Fruit fly (Drosophila melanogaster) whole organism, prepupa: Measurements from ENCODE around the gene CG6184.
A peak's percentile ranks its signal among the peaks of the same experiment; 100 is the strongest.

ENCODE experiments used
- CG15336 ChIP-seq: fragments of 200-800 bp; sonication (Bioruptor generic); IDR thresholded peaks from 2 replicates; pipeline ENCODE4 v1.3.6; 2022; ENCODE audit warnings: missing biosample characterization, missing genetic modification characterization
- CG16779 ChIP-seq: fragments of 200-800 bp; sonication (Bioruptor generic); optimal IDR thresholded peaks from 3 replicates; lab custom pipeline; 2017; ENCODE audit warnings: missing biosample characterization, mild to moderate bottlenecking, missing genetic modification characterization
- CG31627 ChIP-seq: fragments of 200-800 bp; sonication (Bioruptor generic); optimal IDR thresholded peaks from 3 replicates; lab custom pipeline; 2016; ENCODE audit warnings: missing biosample characterization, missing genetic modification characterization
- CG34406 ChIP-seq: fragments of 200-800 bp; sonication (Bioruptor generic); optimal IDR thresholded peaks from 3 replicates; lab custom pipeline; 2016; ENCODE audit warnings: missing biosample characterization, missing genetic modification characterization
- CG3919 ChIP-seq: fragments of 200-800 bp; sonication (Bioruptor generic); optimal IDR thresholded peaks from 3 replicates; lab custom pipeline; 2016; ENCODE audit warnings: missing biosample characterization, missing genetic modification characterization
- CG4318 ChIP-seq: fragments of 200-800 bp; sonication (Bioruptor generic); optimal IDR thresholded peaks from 3 replicates; lab custom pipeline; 2017; ENCODE audit warnings: missing biosample characterization, mild to moderate bottlenecking, missing genetic modification characterization
- CG6163 ChIP-seq: fragments of 200-800 bp; sonication (Bioruptor generic); IDR thresholded peaks from 3 replicates; pipeline ENCODE4 v1.3.6; 2022; ENCODE audit warnings: missing biosample characterization, missing genetic modification characterization
- CG6276 ChIP-seq: fragments of 200-800 bp; sonication (Bioruptor generic); optimal IDR thresholded peaks from 2 replicates; lab custom pipeline; 2017; ENCODE audit warnings: missing biosample characterization, mild to moderate bottlenecking, missing genetic modification characterization
- CG6792 ChIP-seq: fragments of 200-800 bp; sonication (Bioruptor generic); optimal IDR thresholded peaks from 3 replicates; lab custom pipeline; 2016; ENCODE audit warnings: missing biosample characterization, missing genetic modification characterization
- CG6854 ChIP-seq: fragments of 200-800 bp; sonication (Bioruptor generic); optimal IDR thresholded peaks from 2 replicates; lab custom pipeline; 2017; ENCODE audit warnings: missing biosample characterization, mild to moderate bottlenecking, missing genetic modification characterization
- CG8119 ChIP-seq: fragments of 200-800 bp; sonication (Bioruptor generic); IDR thresholded peaks from 3 replicates; pipeline ENCODE4 v1.3.6; 2022; ENCODE audit warnings: missing biosample characterization, missing genetic modification characterization
- CG8319 ChIP-seq: fragments of 200-800 bp; sonication (Bioruptor generic); optimal IDR thresholded peaks from 3 replicates; lab custom pipeline; 2016; ENCODE audit warnings: missing biosample characterization, missing genetic modification characterization
- CG9139 ChIP-seq: fragments of 200-800 bp; sonication (Bioruptor generic); optimal IDR thresholded peaks from 3 replicates; lab custom pipeline; 2017; ENCODE audit warnings: missing biosample characterization, mild to moderate bottlenecking, missing genetic modification characterization
- Eip75B ChIP-seq: fragments of 200-800 bp; sonication (Bioruptor generic); optimal IDR thresholded peaks from 3 replicates; lab custom pipeline; 2016; ENCODE audit warnings: missing biosample characterization, missing genetic modification characterization
- Eip78C ChIP-seq: fragments of 200-800 bp; sonication (Bioruptor generic); peaks from one replicate; lab custom pipeline; 2016; ENCODE audit warnings: missing biosample characterization, missing genetic modification characterization
- Eip93F ChIP-seq: fragments of 200-800 bp; sonication (Bioruptor generic); optimal IDR thresholded peaks from 2 replicates; lab custom pipeline; 2016; ENCODE audit warnings: missing biosample characterization, mild to moderate bottlenecking, missing genetic modification characterization
- Ets21C ChIP-seq: fragments of 200-800 bp; sonication (Bioruptor generic); optimal IDR thresholded peaks from 3 replicates; lab custom pipeline; 2016; ENCODE audit warnings: missing biosample characterization, missing genetic modification characterization
- Gug ChIP-seq: fragments of 200-800 bp; sonication (Bioruptor generic); IDR thresholded peaks from 2 replicates; pipeline ENCODE4 v1.3.6; 2022; ENCODE audit warnings: missing biosample characterization, missing genetic modification characterization
- Hr4 ChIP-seq: fragments of 200-800 bp; sonication (Bioruptor generic); optimal IDR thresholded peaks from 3 replicates; lab custom pipeline; 2016; ENCODE audit warnings: missing biosample characterization, missing genetic modification characterization
- Met ChIP-seq: fragments of 200-800 bp; sonication (Bioruptor generic); optimal IDR thresholded peaks from 3 replicates; lab custom pipeline; 2016; ENCODE audit warnings: missing biosample characterization, missing genetic modification characterization
- Smox ChIP-seq: fragments of 200-800 bp; sonication (Bioruptor generic); optimal IDR thresholded peaks from 3 replicates; lab custom pipeline; 2016; ENCODE audit warnings: missing biosample characterization, missing genetic modification characterization
- Sox102F ChIP-seq: fragments of 200-800 bp; sonication (Bioruptor generic); optimal IDR thresholded peaks from 2 replicates; lab custom pipeline; 2016; ENCODE audit warnings: missing biosample characterization, mild to moderate bottlenecking, missing genetic modification characterization
- achi ChIP-seq: fragments of 200-800 bp; sonication (Bioruptor generic); optimal IDR thresholded peaks from 3 replicates; lab custom pipeline; 2016; ENCODE audit warnings: missing biosample characterization, missing genetic modification characterization
- acj6 ChIP-seq: fragments of 200-800 bp; sonication (Bioruptor generic); optimal IDR thresholded peaks from 3 replicates; lab custom pipeline; 2016; ENCODE audit warnings: missing biosample characterization, missing genetic modification characterization
- dac ChIP-seq: fragments of 200-800 bp; sonication (Bioruptor generic); optimal IDR thresholded peaks from 2 replicates; lab custom pipeline; 2017; ENCODE audit warnings: missing biosample characterization, mild to moderate bottlenecking, missing genetic modification characterization
- dsx ChIP-seq: fragments of 200-800 bp; optimal IDR thresholded peaks from 3 replicates; lab custom pipeline; 2019; ENCODE audit warnings: missing biosample characterization, mild to moderate bottlenecking, missing genetic modification characterization, moderate library complexity; ENCODE audit not compliant: poor library complexity, severe bottlenecking
- eg ChIP-seq: fragments of 200-800 bp; sonication (Bioruptor generic); IDR thresholded peaks from 3 replicates; pipeline ENCODE4 v1.3.6; 2022; ENCODE audit warnings: missing biosample characterization, missing genetic modification characterization
- fkh ChIP-seq: fragments of 200-800 bp; sonication (Bioruptor generic); optimal IDR thresholded peaks from 3 replicates; lab custom pipeline; 2017; ENCODE audit warnings: missing biosample characterization, mild to moderate bottlenecking, missing genetic modification characterization, moderate library complexity
- net ChIP-seq: fragments of 200-800 bp; sonication (Bioruptor generic); optimal IDR thresholded peaks from 3 replicates; lab custom pipeline; 2016; ENCODE audit warnings: missing biosample characterization, missing genetic modification characterization
- pdm3 ChIP-seq: fragments of 200-800 bp; sonication (Bioruptor generic); optimal IDR thresholded peaks from 3 replicates; lab custom pipeline; 2016; ENCODE audit warnings: missing biosample characterization, missing genetic modification characterization
- salr ChIP-seq, 2 experiments: fragments of 200-800 bp; sonication (Bioruptor generic); optimal IDR thresholded peaks; 3 replicates each; lab custom pipeline; 2016 to 2018; ENCODE audit warnings: missing biosample characterization in 2 of 2, missing genetic modification characterization in 2 of 2, mild to moderate bottlenecking in 1 of 2
- ss ChIP-seq, 2 experiments: fragments of 200-800 bp; sonication (Bioruptor generic); optimal IDR thresholded peaks; 2 replicates in 1 of 2; 3 replicates in 1 of 2; lab custom pipeline; 2017 to 2018; ENCODE audit warnings: mild to moderate bottlenecking in 2 of 2, missing biosample characterization in 2 of 2, missing genetic modification characterization in 2 of 2, moderate library complexity in 1 of 2
- svp ChIP-seq: fragments of 200-800 bp; sonication (Bioruptor generic); peaks from one replicate; lab custom pipeline; 2016; ENCODE audit warnings: missing biosample characterization, missing genetic modification characterization
- vri ChIP-seq: fragments of 200-800 bp; sonication (Bioruptor generic); optimal IDR thresholded peaks from 3 replicates; lab custom pipeline; 2016; ENCODE audit warnings: missing biosample characterization, mild to moderate bottlenecking, missing genetic modification characterization

Gene CG6184

DNA sequence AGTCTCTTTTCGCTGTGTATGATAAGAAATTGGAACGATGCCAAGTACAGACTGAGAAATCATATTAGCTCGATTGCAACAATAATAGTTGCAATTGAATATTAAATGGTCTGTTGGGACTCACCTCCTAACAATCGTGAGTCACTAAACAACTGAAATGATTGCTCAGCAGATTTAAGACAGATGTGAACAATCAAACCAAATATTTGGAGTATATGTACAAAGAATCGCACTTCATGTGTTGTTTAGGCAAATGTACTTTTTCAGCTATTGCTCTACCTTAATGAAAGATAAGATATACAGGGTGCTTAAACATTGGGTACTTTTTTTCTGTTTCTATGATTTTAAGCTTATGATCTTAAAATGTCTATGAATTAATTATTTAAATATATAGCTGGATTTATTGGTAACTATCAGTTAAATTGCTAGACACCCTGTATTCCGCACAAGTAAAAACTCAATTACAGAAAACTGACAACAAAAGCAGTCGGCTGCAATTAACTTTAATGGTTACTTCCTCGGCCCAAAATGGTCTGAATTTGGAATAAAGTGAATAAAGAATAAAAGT lies 16.1 kb downstream of the CG6184 start (continued):
- peak in 1 of 2 experiments; percentile 80 for TF ChIP-seq salr (GFP tag; optimal IDR thresholded peaks at IDR 0.05; lab: Kevin White, UChicago)
- peak; percentile 77 for TF ChIP-seq pdm3 (GFP tag; lab: Kevin White, UChicago)
- TF ChIP-seq Eip93F (GFP tag; lab: Kevin White, UChicago), result peak; percentile 52
- TF ChIP-seq dsx, result peak; percentile 55
- peak; percentile 46 for TF ChIP-seq Ets21C (GFP tag; lab: Kevin White, UChicago)
- TF ChIP-seq fkh, result peak; percentile 73
- peak; percentile 90 for TF ChIP-seq CG8119 (GFP tag; lab: Robert Waterston, UW)
- TF ChIP-seq Met, result peak; percentile 79
- peak; percentile 90 for TF ChIP-seq Gug (GFP tag; lab: Robert Waterston, UW)

DNA sequence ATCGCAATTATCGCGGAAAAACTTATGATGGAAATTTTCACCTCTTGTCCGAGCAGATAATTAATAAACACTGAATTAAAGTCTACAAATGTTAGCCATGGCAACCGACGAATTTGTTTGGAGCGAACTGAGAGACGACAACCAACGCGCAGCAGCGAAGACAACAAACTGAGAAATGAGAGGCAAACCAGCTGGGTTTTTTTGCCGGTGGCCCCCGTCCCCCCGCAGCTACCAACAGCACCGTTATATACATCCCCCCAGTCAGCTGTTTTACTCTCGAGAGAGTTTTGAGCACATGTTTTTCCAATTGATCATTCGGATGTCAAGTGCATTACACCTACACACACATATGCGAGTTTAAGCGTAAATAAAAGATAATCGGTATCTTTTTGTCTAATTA lies 16.6 kb downstream of the CG6184 start:
- TF ChIP-seq CG9139, result peak; percentile 43
- peak; percentile 72 for TF ChIP-seq Eip78C (GFP tag; lab: Kevin White, UChicago)
- peak; percentile 23 for TF ChIP-seq CG16779 (tag; lab: Kevin White, UChicago)
- TF ChIP-seq ss (GFP tag; optimal IDR thresholded peaks at IDR 0.05; lab: Kevin White, UChicago), result no peak
- TF ChIP-seq CG6163, result peak; percentile 56; the same call in 2 of the 3 replicates
- TF ChIP-seq svp (GFP tag; lab: Kevin White, UChicago), result peak; percentile 83
- TF ChIP-seq eg (GFP tag; lab: Robert Waterston, UW), result peak; percentile 32; the same call in 1 of the 3 replicates
- no peak for TF ChIP-seq net (GFP tag; lab: Kevin White, UChicago)
- peak; percentile 29 for TF ChIP-seq CG3919 (GFP tag; lab: Kevin White, UChicago)
- no peak; the same call in 1 of the 2 replicates for TF ChIP-seq CG15336 (GFP tag; lab: Robert Waterston, UW)
- no peak for TF ChIP-seq Eip75B (GFP tag; lab: Kevin White, UChicago)
- no peak for TF ChIP-seq Hr4 (GFP tag; lab: Kevin White, UChicago)
- peak; percentile 0 for TF ChIP-seq achi
- 0 out of 3 replicates have a peak, but pooled peaks have one; percentile 12 for TF ChIP-seq CG8119 (GFP tag; lab: Robert Waterston, UW)
- no peak for TF ChIP-seq CG6792 (GFP tag; lab: Kevin White, UChicago)
- peak; percentile 22 for TF ChIP-seq CG6854 (GFP tag; lab: Kevin White, UChicago)
- TF ChIP-seq dac, result no peak
- peak; percentile 16 for TF ChIP-seq Sox102F (GFP tag; lab: Kevin White, UChicago)
- no peak for TF ChIP-seq Smox (GFP tag; lab: Kevin White, UChicago)

dm6 chr3R:19638004-19638403 lies 19.7 kb downstream of the CG6184 start:
- TF ChIP-seq Hr4 (GFP tag; lab: Kevin White, UChicago) (no peak), dac (no peak), CG8319 (no peak), svp (GFP tag; lab: Kevin White, UChicago) (peak; percentile 91), CG4318 (GFP tag; lab: Kevin White, UChicago) (no peak), CG34406 (no peak)

DNA sequence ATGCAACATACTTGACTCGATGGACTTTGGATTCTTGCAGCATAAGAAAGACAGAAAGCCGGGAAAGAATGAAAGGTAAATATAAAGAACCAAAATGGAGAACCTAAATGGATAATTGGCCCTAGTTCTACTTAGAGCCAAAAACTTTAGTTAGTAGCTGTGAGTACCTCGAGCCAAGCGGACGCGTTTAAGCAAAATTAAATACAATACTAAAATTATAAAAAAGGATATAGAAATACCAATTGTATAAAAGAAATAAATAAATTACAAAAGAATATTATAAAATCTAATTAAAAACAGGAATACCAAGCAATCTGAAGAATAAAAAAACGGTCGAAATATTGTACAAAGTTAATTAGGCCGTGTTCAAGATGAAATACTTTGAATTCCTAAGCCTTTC lies 23.0 kb downstream of the CG6184 start, which contains the start of gene CG34138:
Gene CG34138 (plus strand): TSS at position 301 of the 400 bp plus-strand sequence.
- no peak for TF ChIP-seq Eip93F (GFP tag; lab: Kevin White, UChicago)
- no peak for TF ChIP-seq acj6 (GFP tag; lab: Kevin White, UChicago)
- TF ChIP-seq CG16779 (tag; lab: Kevin White, UChicago), result no peak
- TF ChIP-seq vri, result no peak
- no peak for TF ChIP-seq CG6276 (GFP tag; lab: Kevin White, UChicago)
- TF ChIP-seq CG15336 (GFP tag; lab: Robert Waterston, UW), result no peak
- no peak for TF ChIP-seq CG31627 (GFP tag; lab: Kevin White, UChicago)
- no peak for TF ChIP-seq Hr4 (GFP tag; lab: Kevin White, UChicago)
- no peak for TF ChIP-seq Sox102F (GFP tag; lab: Kevin White, UChicago)
